Fruit fly (Drosophila melanogaster) whole organism, pupa: ENCODE results near the gene spas.

Source experiments
- CG10348 ChIP-seq: fragments of 200-800 bp; sonication (Bioruptor generic); IDR thresholded peaks from 2 replicates; pipeline ENCODE4 v1.3.6; 2022; ENCODE audit warnings: missing biosample characterization, missing genetic modification characterization
- CG12605 ChIP-seq: fragments of 200-800 bp; sonication (Bioruptor generic); IDR thresholded peaks from 2 replicates; pipeline ENCODE4 v1.3.6; 2022; ENCODE audit warnings: missing biosample characterization, missing genetic modification characterization
- CG13204 ChIP-seq: fragments of 200-800 bp; sonication (Bioruptor generic); optimal IDR thresholded peaks from 2 replicates; lab custom pipeline; 2018; ENCODE audit warnings: missing biosample characterization, mild to moderate bottlenecking, missing genetic modification characterization, moderate library complexity
- CG14655 ChIP-seq: fragments of 200-800 bp; sonication (Bioruptor generic); optimal IDR thresholded peaks from 3 replicates; lab custom pipeline; 2017; ENCODE audit warnings: mild to moderate bottlenecking, missing biosample characterization, missing genetic modification reagents, missing genetic modification characterization
- CG15710 ChIP-seq: fragments of 200-800 bp; sonication (Bioruptor generic); optimal IDR thresholded peaks from 2 replicates; lab custom pipeline; 2018; ENCODE audit warnings: missing biosample characterization, mild to moderate bottlenecking, missing genetic modification characterization, moderate library complexity
- CG17806 ChIP-seq: fragments of 200-800 bp; sonication (Bioruptor generic); optimal IDR thresholded peaks from 2 replicates; lab custom pipeline; 2018; ENCODE audit warnings: missing biosample characterization, mild to moderate bottlenecking, missing genetic modification characterization, moderate library complexity
- CG32121 ChIP-seq: fragments of 200-800 bp; sonication (Bioruptor generic); IDR thresholded peaks from 2 replicates; pipeline ENCODE4 v1.3.6; 2022; ENCODE audit warnings: missing biosample characterization, missing genetic modification characterization
- CG34367 ChIP-seq: fragments of 200-800 bp; sonication (Bioruptor generic); optimal IDR thresholded peaks from 2 replicates; lab custom pipeline; 2018; ENCODE audit warnings: missing biosample characterization, mild to moderate bottlenecking, missing genetic modification characterization
- CG4496 ChIP-seq: fragments of 200-800 bp; sonication (Bioruptor generic); IDR thresholded peaks from 3 replicates; pipeline ENCODE4 v1.3.6; 2022; ENCODE audit warnings: missing biosample characterization, missing genetic modification characterization
- CG8159 ChIP-seq: fragments of 200-800 bp; sonication (Bioruptor generic); optimal IDR thresholded peaks from 3 replicates; lab custom pipeline; 2018; ENCODE audit warnings: missing biosample characterization, mild to moderate bottlenecking, missing genetic modification characterization, moderate library complexity
- CG8301 ChIP-seq: fragments of 200-800 bp; sonication (Bioruptor generic); optimal IDR thresholded peaks from 2 replicates; lab custom pipeline; 2018; ENCODE audit warnings: missing biosample characterization, mild to moderate bottlenecking, missing genetic modification characterization
- CG9948 ChIP-seq: fragments of 200-800 bp; sonication (Bioruptor generic); optimal IDR thresholded peaks from 2 replicates; lab custom pipeline; 2018; ENCODE audit warnings: missing biosample characterization, mild to moderate bottlenecking, missing genetic modification characterization, moderate library complexity
- D1 ChIP-seq: fragments of 200-800 bp; sonication (Bioruptor generic); optimal IDR thresholded peaks from 2 replicates; lab custom pipeline; 2018; ENCODE audit warnings: missing biosample characterization, mild to moderate bottlenecking, missing genetic modification characterization, moderate library complexity
- EcR ChIP-seq: fragments of 200-800 bp; sonication (Bioruptor generic); optimal IDR thresholded peaks from 3 replicates; lab custom pipeline; 2019; ENCODE audit warnings: missing biosample characterization, missing genetic modification characterization, mild to moderate bottlenecking, moderate library complexity, missing genetic modification reagents
- Ets98B ChIP-seq: fragments of 200-800 bp; sonication (Bioruptor generic); IDR thresholded peaks from 2 replicates; pipeline ENCODE4 v1.3.6; 2022; ENCODE audit warnings: missing biosample characterization, missing genetic modification characterization
- Pif1A ChIP-seq: fragments of 200-800 bp; sonication (Bioruptor generic); optimal IDR thresholded peaks from 3 replicates; lab custom pipeline; 2016; ENCODE audit warnings: missing biosample characterization, missing genetic modification characterization
- Pif1B ChIP-seq: fragments of 200-800 bp; sonication (Bioruptor generic); optimal IDR thresholded peaks from 3 replicates; lab custom pipeline; 2016; ENCODE audit warnings: missing biosample characterization, missing genetic modification characterization
- Snoo ChIP-seq: fragments of 200-800 bp; sonication (Bioruptor generic); optimal IDR thresholded peaks from 3 replicates; lab custom pipeline; 2017; ENCODE audit warnings: missing biosample characterization, mild to moderate bottlenecking, missing genetic modification characterization, inconsistent platforms
- fd96Ca ChIP-seq: fragments of 200-800 bp; sonication (Bioruptor generic); IDR thresholded peaks from 3 replicates; pipeline ENCODE4 v1.3.6; 2022; ENCODE audit warnings: missing biosample characterization, missing genetic modification characterization
- gl ChIP-seq: fragments of 200-800 bp; sonication (Bioruptor generic); optimal IDR thresholded peaks from 2 replicates; lab custom pipeline; 2018; ENCODE audit warnings: missing biosample characterization, mild to moderate bottlenecking, missing genetic modification characterization
- rn ChIP-seq: fragments of 200-800 bp; sonication (Bioruptor generic); IDR thresholded peaks from 2 replicates; pipeline ENCODE4 v1.3.6; 2022; ENCODE audit warnings: missing biosample characterization, missing genetic modification characterization

Gene spas

DNA sequence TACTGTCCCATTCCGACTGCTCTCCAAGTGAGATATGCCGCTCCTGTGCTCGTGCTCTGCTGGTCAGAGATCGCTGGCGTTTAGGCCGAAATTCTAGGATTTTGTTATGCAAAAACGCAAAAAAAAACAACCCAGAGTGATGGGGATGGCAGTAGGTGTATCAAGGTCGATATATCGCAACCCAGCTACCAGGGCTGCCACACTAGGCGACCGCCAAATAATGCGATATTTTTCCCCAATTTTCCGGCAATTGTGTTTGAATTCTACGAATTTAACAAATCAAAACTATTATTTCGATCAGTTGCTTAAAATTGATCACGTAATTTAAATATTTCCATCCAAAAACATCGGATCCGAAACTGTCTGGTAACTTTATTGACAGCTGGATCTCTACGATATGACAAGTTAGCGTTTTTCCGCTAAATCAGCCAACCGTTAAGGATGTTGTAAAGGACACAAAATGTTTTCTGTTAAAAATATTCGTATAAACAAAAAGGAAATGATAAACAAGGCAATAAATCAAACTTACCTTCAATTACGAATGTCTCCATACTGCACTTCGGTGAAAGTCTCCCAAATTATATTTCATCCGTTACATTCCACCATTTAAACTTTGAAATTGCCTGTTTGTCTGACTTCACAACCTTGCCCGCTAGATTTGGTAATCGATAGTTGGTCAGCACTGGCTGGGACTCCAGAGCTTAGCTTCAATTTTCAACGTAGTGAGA is at the start of gene spas:
Gene spas, plus strand, starts transcription at position 678 of the 728 bp plus-strand sequence.
- TF ChIP-seq Ets98B (GFP tag; lab: Robert Waterston, UW) (peak; percentile 72), CG8301 (tag; lab: Kevin White, UChicago) (peak; percentile 38), Pif1A (GFP tag; lab: Kevin White, UChicago) (no peak), D1 (no peak), CG32121 (GFP tag; lab: Robert Waterston, UW) (peak; percentile 78), CG34367 (tag; lab: Kevin White, UChicago) (peak; percentile 49), CG12605 (GFP tag; lab: Robert Waterston, UW) (no peak), gl (tag; lab: Kevin White, UChicago) (no peak), CG17806 (peak; percentile 60), CG10348 (peak; percentile 34; the same call in 1 of the 2 replicates), rn (GFP tag; lab: Robert Waterston, UW) (no peak), CG14655 (GFP tag; lab: Kevin White, UChicago) (no peak), fd96Ca (GFP tag; lab: Robert Waterston, UW) (peak; percentile 86), Pif1B (no peak), CG15710 (peak; percentile 71), CG9948 (tag; lab: Kevin White, UChicago) (peak; percentile 57), CG13204 (GFP tag; lab: Kevin White, UChicago) (no peak), EcR (no peak), CG8159 (tag; lab: Kevin White, UChicago) (peak; percentile 57), Snoo (tag; lab: Kevin White, UChicago) (peak; percentile 39), CG4496 (GFP tag; lab: Robert Waterston, UW) (peak; percentile 73)

DNA sequence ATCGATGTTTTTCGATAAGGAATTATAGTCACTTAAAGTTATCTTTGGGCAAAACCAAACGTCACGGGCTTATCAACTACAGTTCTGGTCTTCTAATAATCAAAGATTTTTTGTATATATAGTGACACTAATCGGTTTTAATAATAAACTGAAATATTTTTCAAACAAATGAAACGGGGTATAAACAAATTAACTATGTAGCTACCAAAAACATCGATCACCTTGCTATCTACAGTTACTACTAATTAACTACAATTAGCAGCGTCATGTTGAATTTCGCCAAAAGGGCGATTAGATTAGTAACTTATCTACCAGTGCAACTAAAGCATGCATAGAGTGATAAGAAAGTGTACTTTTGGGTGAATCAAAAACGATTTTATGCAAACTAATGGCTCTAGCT is 46.7 kb upstream of the spas start:
- TF ChIP-seq Snoo (tag; lab: Kevin White, UChicago) = no peak
- TF ChIP-seq gl (tag; lab: Kevin White, UChicago) = no peak
- TF ChIP-seq CG14655 (GFP tag; lab: Kevin White, UChicago) = no peak
- no peak for TF ChIP-seq CG17806
- TF ChIP-seq Pif1A (GFP tag; lab: Kevin White, UChicago) = no peak
- no peak for TF ChIP-seq D1
- no peak for TF ChIP-seq CG10348
- TF ChIP-seq CG12605 (GFP tag; lab: Robert Waterston, UW) = no peak
- TF ChIP-seq rn (GFP tag; lab: Robert Waterston, UW) = no peak
- TF ChIP-seq CG34367 (tag; lab: Kevin White, UChicago) = no peak

- TF ChIP-seq Snoo (tag; lab: Kevin White, UChicago) = peak; percentile 9
- TF ChIP-seq CG12605 (GFP tag; lab: Robert Waterston, UW) = peak; percentile 41
- peak; percentile 48 for TF ChIP-seq EcR
- TF ChIP-seq CG14655 (GFP tag; lab: Kevin White, UChicago) = no peak
- TF ChIP-seq gl (tag; lab: Kevin White, UChicago) = peak; percentile 68
- no peak for TF ChIP-seq Pif1B
- TF ChIP-seq CG4496 (GFP tag; lab: Robert Waterston, UW) = peak; percentile 54; the same call in 2 of the 3 replicates
- no peak for TF ChIP-seq Pif1A (GFP tag; lab: Kevin White, UChicago)
- no peak for TF ChIP-seq CG9948 (tag; lab: Kevin White, UChicago)
- TF ChIP-seq CG15710 = peak; percentile 7
- TF ChIP-seq CG32121 (GFP tag; lab: Robert Waterston, UW) = peak; percentile 28
- TF ChIP-seq CG13204 (GFP tag; lab: Kevin White, UChicago) = no peak
- peak; percentile 11 for TF ChIP-seq CG8301 (tag; lab: Kevin White, UChicago)
- no peak for TF ChIP-seq CG17806
- peak; percentile 5 for TF ChIP-seq CG34367 (tag; lab: Kevin White, UChicago)
- no peak for TF ChIP-seq CG8159 (tag; lab: Kevin White, UChicago)
- peak; percentile 47; the same call in 1 of the 3 replicates for TF ChIP-seq fd96Ca (GFP tag; lab: Robert Waterston, UW)
- TF ChIP-seq rn (GFP tag; lab: Robert Waterston, UW) = no peak
- no peak for TF ChIP-seq D1
- TF ChIP-seq CG10348 = no peak
- peak; percentile 34; the same call in 1 of the 2 replicates for TF ChIP-seq Ets98B (GFP tag; lab: Robert Waterston, UW)
Measured at dm6 chr3R:23992823-23993797, 44.9 kb upstream of the spas start, which contains the start of the genes Epp and Rab7. TSS of gene Epp (minus strand) at chr3R:23992916. TSS of gene Rab7 (plus strand) at chr3R:23993008.

dm6 chr3R:23994578-23994977 is 43.4 kb upstream of the spas start:
- TF ChIP-seq gl (tag; lab: Kevin White, UChicago) (no peak), rn (GFP tag; lab: Robert Waterston, UW) (no peak), CG9948 (tag; lab: Kevin White, UChicago) (no peak), CG8301 (tag; lab: Kevin White, UChicago) (no peak), CG15710 (no peak), CG32121 (GFP tag; lab: Robert Waterston, UW) (no peak), CG4496 (GFP tag; lab: Robert Waterston, UW) (no peak), EcR (no peak), CG14655 (GFP tag; lab: Kevin White, UChicago) (no peak)

DNA sequence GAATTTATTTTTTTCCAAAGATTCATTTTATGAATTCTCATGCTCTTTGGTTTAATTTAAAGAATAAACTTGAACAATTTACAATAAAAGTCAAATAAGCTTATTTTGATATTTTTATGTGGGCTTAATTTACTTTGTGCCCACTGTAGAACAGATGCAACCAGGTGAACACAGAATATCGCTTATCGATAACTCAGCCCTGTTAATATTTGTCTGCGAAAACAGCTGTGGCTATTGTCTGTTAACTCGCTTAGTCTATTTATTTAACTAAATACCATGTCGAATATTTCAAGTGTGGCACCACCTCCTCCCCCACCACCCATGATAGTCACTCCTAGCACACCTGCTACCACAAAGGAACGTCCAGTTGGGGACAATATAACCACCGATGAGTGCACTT is 42.6 kb upstream of the spas start, which contains the start of gene CG33108:
Gene CG33108, plus strand, starts transcription at position 200 of the 400 bp plus-strand sequence.
- no peak for TF ChIP-seq CG13204 (GFP tag; lab: Kevin White, UChicago)
- no peak for TF ChIP-seq CG12605 (GFP tag; lab: Robert Waterston, UW)
- TF ChIP-seq CG32121 (GFP tag; lab: Robert Waterston, UW) = no peak
- TF ChIP-seq EcR = no peak
- TF ChIP-seq Ets98B (GFP tag; lab: Robert Waterston, UW) = no peak
